Worm (Caenorhabditis elegans): ENCODE data around the gene C06B3.7.

ce11 chrV:13954056-13954455, 44.6 kb downstream of the C06B3.7 start, which contains the start of gene swt-6:
- TF ChIP-seq nhr-43 (tag; optimal IDR thresholded peaks at IDR 0.05; ENCODE audit: poor library complexity, severe bottlenecking) (no peak), pha-4 (tag; optimal IDR thresholded peaks at IDR 0.05) (no peak)

All from whole organism, L3 larva.